Fruit fly (Drosophila melanogaster): ENCODE measurements around the gene Jon66Ci.

Jon66Ci gene

dm6 chr3L:8405123-8405522 is 13.8 kb downstream of the Jon66Ci start, which contains the start of the genes Tpt, mkg-p and CG13667 (continued):
- TF ChIP-seq Drgx (GFP tag; IDR thresholded peaks at IDR 0.05) (no peak), tap (tag; optimal IDR thresholded peaks at IDR 0.05) (no peak), CG10431 (GFP tag; optimal IDR thresholded peaks at IDR 0.05) (no peak), jigr1 (GFP tag; IDR thresholded peaks at IDR 0.05) (no peak), CG42726 (GFP tag; IDR thresholded peaks at IDR 0.05; ENCODE audit: partially characterized antibody) (peak; percentile 52; the same call in 1 of the 2 replicates), Mad (GFP tag; optimal IDR thresholded peaks at IDR 0.05) (no peak), lbe (GFP tag; optimal IDR thresholded peaks at IDR 0.05) (no peak), ap (GFP tag; IDR thresholded peaks at IDR 0.05) (no peak), CrebB (tag; optimal IDR thresholded peaks at IDR 0.05) (no peak), dati (GFP tag; IDR thresholded peaks at IDR 0.05) (no peak), CG18011 (GFP tag; optimal IDR thresholded peaks at IDR 0.05) (no peak), Gsc (GFP tag; IDR thresholded peaks at IDR 0.05) (no peak), CG18619 (GFP tag; optimal IDR thresholded peaks at IDR 0.05) (no peak), CTCF (GFP tag; optimal IDR thresholded peaks at IDR 0.05) (peak; percentile 23), ara (GFP tag; IDR thresholded peaks at IDR 0.05) (no peak), CG16815 (GFP tag; optimal IDR thresholded peaks at IDR 0.05) (no peak), Bdp1 (GFP tag; optimal IDR thresholded peaks at IDR 0.05) (no peak), oc (tag; optimal IDR thresholded peaks at IDR 0.05) (no peak), Dek (tag; optimal IDR thresholded peaks at IDR 0.05) (no peak), slp2 (GFP tag; optimal IDR thresholded peaks at IDR 0.05) (no peak), trh (GFP tag; optimal IDR thresholded peaks at IDR 0.05) (no peak), CG12071 (GFP tag; optimal IDR thresholded peaks at IDR 0.05) (no peak), ro (GFP tag; IDR thresholded peaks at IDR 0.05) (no peak), CG16779 (GFP tag; IDR thresholded peaks at IDR 0.05) (no peak), CG2202 (tag; optimal IDR thresholded peaks at IDR 0.05) (no peak), CG12769 (tag; optimal IDR thresholded peaks at IDR 0.05) (no peak), CG11504 (tag; optimal IDR thresholded peaks at IDR 0.05) (no peak), Camta (GFP tag; optimal IDR thresholded peaks at IDR 0.05) (no peak), CG34376 (GFP tag; optimal IDR thresholded peaks at IDR 0.05) (no peak), HHEX (GFP tag; optimal IDR thresholded peaks at IDR 0.05) (no peak), CG8478 (optimal IDR thresholded peaks at IDR 0.05) (no peak), CG1647 (GFP tag; optimal IDR thresholded peaks at IDR 0.05) (no peak), CkIIα-i1 (GFP tag; IDR thresholded peaks at IDR 0.05) (no peak), CG17328 (GFP tag; IDR thresholded peaks at IDR 0.05) (no peak), zen (tag; optimal IDR thresholded peaks at IDR 0.05) (peak; percentile 43), gcm (GFP tag; optimal IDR thresholded peaks at IDR 0.05) (no peak), lov (optimal IDR thresholded peaks at IDR 0.05) (no peak), lov (GFP tag; IDR thresholded peaks at IDR 0.05) (no peak), CG6765 (GFP tag; optimal IDR thresholded peaks at IDR 0.05) (no peak), CG6254 (GFP tag; optimal IDR thresholded peaks at IDR 0.05) (no peak), CG14860 (GFP tag; IDR thresholded peaks at IDR 0.05; ENCODE audit: partially characterized antibody) (peak; percentile 66; the same call in 2 of the 3 replicates), hb (GFP tag; IDR thresholded peaks at IDR 0.05; ENCODE audit: partially characterized antibody) (peak; percentile 71), CG9437 (GFP tag; optimal IDR thresholded peaks at IDR 0.05) (no peak), caup (GFP tag; optimal IDR thresholded peaks at IDR 0.05; ENCODE audit: severe bottlenecking) (no peak), CG18476 (GFP tag; optimal IDR thresholded peaks at IDR 0.05) (no peak), bsh (GFP tag; optimal IDR thresholded peaks at IDR 0.05) (no peak), CG11723 (GFP tag; optimal IDR thresholded peaks at IDR 0.05) (no peak), pb (GFP tag; optimal IDR thresholded peaks at IDR 0.05) (no peak), CG4424 (GFP tag; optimal IDR thresholded peaks at IDR 0.05) (no peak), Dip2 (GFP tag; IDR thresholded peaks at IDR 0.05) (no peak), ranshi (GFP tag; IDR thresholded peaks at IDR 0.05) (no peak), Optix (GFP tag; IDR thresholded peaks at IDR 0.05) (no peak), CG13424 (tag; optimal IDR thresholded peaks at IDR 0.05) (no peak)

Data from whole organism, embryonic.